Worm (Caenorhabditis elegans) whole organism, young adult: ENCODE results near the gene C45B2.6.
A peak's percentile ranks its signal among the peaks of the same experiment; 100 is the strongest.

ENCODE experiments used
- B0336.3 ChIP-seq: fragments of 200-800 bp; sonication (Bioruptor generic); IDR thresholded peaks from 2 replicates; pipeline ENCODE4 v1.3.6; 2022; ENCODE audit warnings: missing genetic modification characterization, missing compliant biosample characterization
- C17E4.6 ChIP-seq: fragments of 200-800 bp; sonication (Bioruptor generic); IDR thresholded peaks from 2 replicates; pipeline ENCODE4 v1.3.6; 2022; ENCODE audit warnings: missing genetic modification reagents, missing genetic modification characterization, missing compliant biosample characterization
- F22D6.2 ChIP-seq: sonication (generic microtip); optimal IDR thresholded peaks from 2 replicates; lab custom pipeline; 2016; ENCODE audit warnings: mild to moderate bottlenecking, missing genetic modification characterization, missing compliant biosample characterization
- F23B12.7 ChIP-seq: sonication (generic microtip); optimal IDR thresholded peaks from 2 replicates; lab custom pipeline; 2017; ENCODE audit warnings: missing genetic modification characterization, mild to moderate bottlenecking, missing compliant biosample characterization, antibody characterized with exemption, moderate library complexity; ENCODE audit not compliant: insufficient read depth
- F49E8.2 ChIP-seq: sonication (generic microtip); optimal IDR thresholded peaks from 3 replicates; lab custom pipeline; 2017; ENCODE audit warnings: missing genetic modification characterization, mild to moderate bottlenecking, missing compliant biosample characterization, antibody characterized with exemption, moderate library complexity; ENCODE audit not compliant: insufficient read depth
- F57C9.4 ChIP-seq: sonication (generic microtip); optimal IDR thresholded peaks from 2 replicates; lab custom pipeline; 2017; ENCODE audit warnings: mild to moderate bottlenecking, missing genetic modification characterization, missing compliant biosample characterization
- T07F8.4 ChIP-seq: sonication (generic microtip); optimal IDR thresholded peaks from 2 replicates; lab custom pipeline; 2016; ENCODE audit warnings: mild to moderate bottlenecking, missing genetic modification characterization, moderate library complexity, missing compliant biosample characterization
- Y53F4B.3 ChIP-seq: fragments of 200-800 bp; sonication (Bioruptor generic); IDR thresholded peaks from 2 replicates; pipeline ENCODE4 v1.3.6; 2022; ENCODE audit warnings: missing genetic modification reagents, missing genetic modification characterization, missing compliant biosample characterization
- Y53G8AR.9 ChIP-seq: fragments of 200-800 bp; sonication (Bioruptor generic); conservative IDR thresholded peaks from 2 replicates; pipeline ENCODE4 v1.3.6; 2022; ENCODE audit warnings: missing genetic modification reagents, missing genetic modification characterization, missing compliant biosample characterization
- Y56A3A.18 ChIP-seq: fragments of 200-800 bp; sonication (Bioruptor generic); IDR thresholded peaks from 2 replicates; pipeline ENCODE4 v1.3.6; 2022; ENCODE audit warnings: missing genetic modification reagents, missing genetic modification characterization, missing compliant biosample characterization
- Y79H2A.3 ChIP-seq: fragments of 200-800 bp; sonication (Bioruptor generic); conservative IDR thresholded peaks from 2 replicates; pipeline ENCODE4 v1.3.6; 2022; ENCODE audit warnings: missing genetic modification reagents, missing genetic modification characterization, missing compliant biosample characterization
- Y95B8A.8 ChIP-seq: fragments of 200-800 bp; sonication (Bioruptor generic); IDR thresholded peaks from 2 replicates; pipeline ENCODE4 v1.3.6; 2022; ENCODE audit warnings: missing genetic modification reagents, missing genetic modification characterization, missing compliant biosample characterization
- aptf-2 ChIP-seq: fragments of 200-800 bp; sonication (Bioruptor generic); conservative IDR thresholded peaks from 2 replicates; pipeline ENCODE4 v1.3.6; 2022; ENCODE audit warnings: missing genetic modification reagents, missing genetic modification characterization, missing compliant biosample characterization
- aptf-3 ChIP-seq: fragments of 200-800 bp; sonication (Bioruptor generic); IDR thresholded peaks from 2 replicates; pipeline ENCODE4 v1.3.6; 2022; ENCODE audit warnings: missing genetic modification characterization, missing compliant biosample characterization
- atf-7 ChIP-seq: sonication (generic microtip); optimal IDR thresholded peaks from 2 replicates; lab custom pipeline; 2017; ENCODE audit warnings: mild to moderate bottlenecking, missing genetic modification characterization, missing compliant biosample characterization
- attf-5 ChIP-seq: fragments of 200-800 bp; sonication (Bioruptor generic); optimal IDR thresholded peaks from 2 replicates; lab custom pipeline; 2018; ENCODE audit warnings: mild to moderate bottlenecking, missing genetic modification characterization, missing compliant biosample characterization
- attf-6 ChIP-seq: fragments of 200-800 bp; sonication (Bioruptor generic); IDR thresholded peaks from 2 replicates; pipeline ENCODE4 v1.3.6; 2022; ENCODE audit warnings: missing genetic modification reagents, missing genetic modification characterization, missing compliant biosample characterization
- bed-2 ChIP-seq: fragments of 200-800 bp; sonication (Bioruptor generic); IDR thresholded peaks from 2 replicates; pipeline ENCODE4 v1.3.6; 2022; ENCODE audit warnings: missing genetic modification reagents, missing genetic modification characterization, missing compliant biosample characterization
- cebp-2 ChIP-seq: fragments of 200-800 bp; sonication (Bioruptor generic); IDR thresholded peaks from 2 replicates; pipeline ENCODE4 v1.3.6; 2022; ENCODE audit warnings: missing genetic modification characterization, missing compliant biosample characterization
- ceh-91 ChIP-seq: fragments of 200-800 bp; sonication (Bioruptor generic); IDR thresholded peaks from 2 replicates; pipeline ENCODE4 v1.3.6; 2022; ENCODE audit warnings: missing genetic modification reagents, missing genetic modification characterization, missing compliant biosample characterization
- die-1 ChIP-seq: sonication (generic microtip); optimal IDR thresholded peaks from 2 replicates; lab custom pipeline; 2016; ENCODE audit warnings: missing genotype, mild to moderate bottlenecking, missing genetic modification characterization, missing compliant biosample characterization
- dox-1 ChIP-seq: fragments of 200-800 bp; sonication (Bioruptor generic); IDR thresholded peaks from 2 replicates; pipeline ENCODE4 v1.3.6; 2022; ENCODE audit warnings: missing genetic modification reagents, missing genetic modification characterization, missing compliant biosample characterization
- egl-18 ChIP-seq: fragments of 200-800 bp; sonication (Bioruptor generic); IDR thresholded peaks from 2 replicates; pipeline ENCODE4 v1.3.6; 2022; ENCODE audit warnings: missing genetic modification reagents, missing genetic modification characterization, missing compliant biosample characterization
- egl-44 ChIP-seq: fragments of 200-800 bp; sonication (Bioruptor generic); IDR thresholded peaks from 2 replicates; pipeline ENCODE4 v1.3.6; 2022; ENCODE audit warnings: missing genetic modification reagents, missing genetic modification characterization, missing compliant biosample characterization
- hrde-1 ChIP-seq: sonication (generic microtip); optimal IDR thresholded peaks from 2 replicates; lab custom pipeline; 2016; ENCODE audit warnings: missing genetic modification characterization, mild to moderate bottlenecking, missing compliant biosample characterization, moderate library complexity, missing genotype, missing genetic modification reagents, borderline replicate concordance
- let-526 ChIP-seq: fragments of 200-800 bp; sonication (Bioruptor generic); IDR thresholded peaks from 2 replicates; pipeline ENCODE4 v1.3.6; 2022; ENCODE audit warnings: missing genetic modification reagents, missing genetic modification characterization, missing compliant biosample characterization
- let-607 ChIP-seq, 2 experiments: fragments of 200-800 bp in 1 of 2; sonication (Bioruptor generic) in 1 of 2; sonication (generic microtip) in 1 of 2; optimal IDR thresholded peaks; 2 replicates each; lab custom pipeline; 2016 to 2018; ENCODE audit warnings: mild to moderate bottlenecking in 2 of 2, missing compliant biosample characterization in 2 of 2, missing genetic modification characterization in 2 of 2, moderate library complexity in 2 of 2, missing genotype in 1 of 2
- lin-35 ChIP-seq, 3 experiments: fragments of 150-350 bp in 2 of 3; sonication (generic microtip) in 1 of 3; optimal IDR thresholded peaks; 2 replicates each; lab custom pipeline; 2014 to 2018; ENCODE audit warnings: missing biosample characterization in 3 of 3, missing genetic modification characterization in 3 of 3, missing genetic modification reagents in 3 of 3
- lin-40 ChIP-seq: sonication (generic microtip); optimal IDR thresholded peaks from 2 replicates; lab custom pipeline; 2016; ENCODE audit warnings: missing genetic modification characterization, mild to moderate bottlenecking, missing compliant biosample characterization, missing genotype, missing genetic modification reagents
- madf-10 ChIP-seq: sonication (generic microtip); optimal IDR thresholded peaks from 2 replicates; lab custom pipeline; 2016; ENCODE audit warnings: mild to moderate bottlenecking, missing genetic modification characterization, missing compliant biosample characterization
- mcd-1 ChIP-seq: fragments of 200-800 bp; sonication (Bioruptor generic); IDR thresholded peaks from 2 replicates; pipeline ENCODE4 v1.3.6; 2022; ENCODE audit warnings: missing genetic modification reagents, missing genetic modification characterization, missing compliant biosample characterization
- mes-4 ChIP-seq: sonication (generic microtip); optimal IDR thresholded peaks from 2 replicates; lab custom pipeline; 2016; ENCODE audit warnings: missing genotype, missing genetic modification characterization, missing compliant biosample characterization
- nfya-2 ChIP-seq: fragments of 200-800 bp; sonication (Bioruptor generic); IDR thresholded peaks from 2 replicates; pipeline ENCODE4 v1.3.6; 2022; ENCODE audit warnings: missing genetic modification reagents, missing genetic modification characterization, missing compliant biosample characterization
- nhr-179 ChIP-seq: sonication (generic microtip); optimal IDR thresholded peaks from 2 replicates; lab custom pipeline; 2016; ENCODE audit warnings: mild to moderate bottlenecking, missing genetic modification characterization, missing compliant biosample characterization
- nhr-80 ChIP-seq: sonication (generic microtip); optimal IDR thresholded peaks from 2 replicates; lab custom pipeline; 2016; ENCODE audit warnings: missing genetic modification characterization, missing compliant biosample characterization
- rpc-1 ChIP-seq, 2 experiments: fragments of 150-350 bp in 1 of 2; sonication (generic microtip) in 1 of 2; optimal IDR thresholded peaks; 2 replicates each; lab custom pipeline; 2014 to 2018; ENCODE audit warnings: missing biosample characterization in 1 of 2, missing genetic modification characterization in 1 of 2, missing genetic modification reagents in 1 of 2, missing genotype in 1 of 2
- sdz-38 ChIP-seq: sonication (generic microtip); optimal IDR thresholded peaks from 2 replicates; lab custom pipeline; 2016; ENCODE audit warnings: missing genotype, missing genetic modification characterization, missing compliant biosample characterization
- snpc-3.4 ChIP-seq: sonication (generic microtip); optimal IDR thresholded peaks from 2 replicates; lab custom pipeline; 2017; ENCODE audit warnings: missing genetic modification characterization, mild to moderate bottlenecking, missing compliant biosample characterization, antibody characterized with exemption, moderate library complexity, missing genotype, missing genetic modification reagents
- snpc-4 ChIP-seq, 5 experiments: fragments of 150-350 bp in 1 of 5; sonication (generic microtip) in 4 of 5; optimal IDR thresholded peaks; 2 replicates each; lab custom pipeline; 2014 to 2018; ENCODE audit warnings: missing genetic modification characterization in 5 of 5, missing biosample characterization in 3 of 5, antibody characterized with exemption in 2 of 5, mild to moderate bottlenecking in 2 of 5, missing compliant biosample characterization in 2 of 5, missing genotype in 2 of 5, moderate library complexity in 2 of 5, missing genetic modification reagents in 1 of 5
- sptf-2 ChIP-seq: fragments of 200-800 bp; sonication (Bioruptor generic); optimal IDR thresholded peaks from 2 replicates; lab custom pipeline; 2018; ENCODE audit warnings: mild to moderate bottlenecking, missing genetic modification characterization, missing compliant biosample characterization
- tlf-1 ChIP-seq: fragments of 200-800 bp; sonication (Bioruptor generic); optimal IDR thresholded peaks from 2 replicates; lab custom pipeline; 2018; ENCODE audit warnings: mild to moderate bottlenecking, missing genetic modification characterization, missing compliant biosample characterization
- zfh-2 ChIP-seq: fragments of 200-800 bp; sonication (Bioruptor generic); conservative IDR thresholded peaks from 2 replicates; pipeline ENCODE4 v1.3.6; 2022; ENCODE audit warnings: missing genetic modification reagents, missing genetic modification characterization, missing compliant biosample characterization
- ztf-26 ChIP-seq: sonication (generic microtip); optimal IDR thresholded peaks from 2 replicates; lab custom pipeline; 2017; ENCODE audit warnings: missing genetic modification characterization, missing compliant biosample characterization

Gene C45B2.6

DNA sequence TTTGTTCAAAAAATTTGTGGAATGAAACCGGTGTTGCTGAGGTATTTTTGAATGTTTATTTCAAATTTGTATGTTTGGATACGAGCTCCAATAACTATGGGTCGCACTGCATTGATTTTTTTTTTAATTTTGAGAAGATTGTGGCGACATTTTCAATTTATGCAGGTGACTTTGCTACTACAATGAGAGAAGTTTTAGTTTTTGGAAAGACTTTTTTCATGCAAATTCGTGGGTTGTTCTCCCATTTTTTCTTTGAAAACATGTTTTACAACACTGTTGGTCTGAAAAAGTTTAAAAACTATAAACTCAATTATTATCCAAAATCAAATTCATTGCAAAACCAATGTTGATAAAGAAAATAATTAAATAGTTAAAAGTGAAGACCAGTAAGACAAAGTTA is 36.0 kb downstream of the C45B2.6 start:
- TF ChIP-seq T07F8.4 = no peak
- peak; percentile 54 for TF ChIP-seq tlf-1 (GFP tag; lab: Kevin White, UChicago)
- TF ChIP-seq die-1 (tag; lab: Kevin White, UChicago) = peak; percentile 20
- no peak for TF ChIP-seq F23B12.7 (tag; lab: Kevin White, UChicago)
- TF ChIP-seq let-607 (tag; optimal IDR thresholded peaks at IDR 0.05; lab: Kevin White, UChicago) = peak; percentile 7 to 42
- TF ChIP-seq atf-7 (tag; lab: Kevin White, UChicago) = peak; percentile 41
- TF ChIP-seq Y53G8AR.9 (GFP tag; lab: Robert Waterston, UW) = 0 out of 2 replicates have a peak, but pooled peaks have one; percentile 39
- no peak for TF ChIP-seq aptf-3
- TF ChIP-seq Y56A3A.18 (GFP tag; lab: Robert Waterston, UW) = peak; percentile 18; the same call in 1 of the 2 replicates
- peak; percentile 22 for TF ChIP-seq F22D6.2 (tag; lab: Kevin White, UChicago)
- TF ChIP-seq sptf-2 (GFP tag; lab: Kevin White, UChicago) = peak; percentile 12
- TF ChIP-seq B0336.3 (GFP tag; lab: Robert Waterston, UW) = 0 out of 2 replicates have a peak, but pooled peaks have one; percentile 23
- peak; percentile 61 for TF ChIP-seq madf-10 (tag; lab: Kevin White, UChicago)

DNA sequence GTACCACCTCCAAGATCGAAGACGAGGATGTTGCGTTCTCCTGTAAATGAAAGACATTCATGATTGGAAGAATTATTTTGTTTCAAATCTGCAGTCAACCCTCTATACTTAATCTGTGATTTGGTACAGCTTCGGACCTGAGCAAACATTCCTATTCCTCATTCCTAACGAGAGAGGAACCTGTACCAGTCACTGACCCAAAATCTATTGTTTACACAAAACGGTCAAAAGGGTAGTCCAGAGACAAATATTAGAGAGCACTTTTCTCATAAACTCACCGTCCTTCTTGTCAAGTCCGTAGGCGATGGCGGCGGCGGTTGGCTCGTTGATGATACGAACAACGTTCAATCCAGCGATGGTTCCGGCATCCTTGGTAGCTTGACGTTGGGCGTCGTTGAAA is 38.1 kb downstream of the C45B2.6 start:
- TF ChIP-seq rpc-1 (optimal IDR thresholded peaks at IDR 0.05; lab: Kevin White, UChicago) (no peak), rpc-1 (tag; optimal IDR thresholded peaks at IDR 0.05; lab: Kevin White, UChicago) (no peak)

DNA sequence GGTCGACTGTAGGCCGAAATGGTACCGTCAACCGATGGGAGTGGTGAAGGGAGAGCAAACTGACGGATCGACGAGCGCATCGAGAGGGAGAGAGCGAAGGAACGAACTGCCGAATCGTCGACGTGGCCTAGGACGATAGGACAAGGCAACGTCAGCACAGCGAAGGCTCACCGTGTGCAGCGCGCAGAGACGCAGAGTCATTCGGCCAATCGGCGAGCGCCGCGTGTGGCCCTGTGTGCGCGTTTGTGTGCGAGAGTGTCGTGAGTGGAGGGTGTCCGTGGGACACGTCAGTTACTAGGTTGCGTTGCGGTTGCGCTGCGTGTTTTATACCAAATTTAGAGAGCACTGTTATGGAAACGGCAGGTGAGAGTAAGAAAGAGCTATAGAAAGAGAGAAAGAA is 39.3 kb downstream of the C45B2.6 start, which contains the start of gene hsp-3:
Gene hsp-3, minus strand, starts transcription at position 158 of the 400 bp plus-strand sequence.
- TF ChIP-seq bed-2 (peak; percentile 72; the same call in 1 of the 2 replicates), aptf-2 (GFP tag; lab: Robert Waterston, UW) (peak; percentile 35; the same call in 1 of the 2 replicates), mcd-1 (peak; percentile 92), nfya-2 (GFP tag; lab: Robert Waterston, UW) (peak; percentile 99), egl-18 (GFP tag; lab: Robert Waterston, UW) (peak; percentile 82; the same call in 1 of the 2 replicates), C17E4.6 (GFP tag; lab: Robert Waterston, UW) (peak; percentile 70; the same call in 1 of the 2 replicates), ztf-26 (peak; percentile 95), Y95B8A.8 (peak; percentile 85; the same call in 1 of the 2 replicates), lin-35 (GFP tag; optimal IDR thresholded peaks at IDR 0.05; lab: Kevin White, UChicago) (peak in 1 of 3 experiments; percentile 86), F49E8.2 (tag; lab: Kevin White, UChicago) (no peak), hrde-1 (tag; lab: Kevin White, UChicago) (peak; percentile 1), nhr-80 (tag; lab: Kevin White, UChicago) (peak; percentile 100), Y53G8AR.9 (GFP tag; lab: Robert Waterston, UW) (peak; percentile 94), let-526 (GFP tag; lab: Robert Waterston, UW) (peak; percentile 92), zfh-2 (GFP tag; lab: Robert Waterston, UW) (peak; percentile 100), Y79H2A.3 (GFP tag; lab: Robert Waterston, UW) (no peak), T07F8.4 (peak; percentile 36), attf-6 (GFP tag; lab: Robert Waterston, UW) (no peak), snpc-4 (GFP tag; optimal IDR thresholded peaks at IDR 0.05; lab: Kevin White, UChicago) (no peak), snpc-4 (tag; optimal IDR thresholded peaks at IDR 0.05; lab: Kevin White, UChicago) (peak in 3 of 4 experiments; percentile 60 to 82 (median 78)), snpc-3.4 (tag; lab: Kevin White, UChicago) (no peak), egl-44 (GFP tag; lab: Robert Waterston, UW) (peak; percentile 92), mes-4 (no peak), attf-5 (GFP tag; lab: Kevin White, UChicago) (peak; percentile 96), ceh-91 (GFP tag; lab: Robert Waterston, UW) (no peak), Y53F4B.3 (no peak), lin-40 (tag; lab: Kevin White, UChicago) (peak; percentile 96), tlf-1 (GFP tag; lab: Kevin White, UChicago) (peak; percentile 94), dox-1 (peak; percentile 98), nhr-179 (tag; lab: Kevin White, UChicago) (peak; percentile 59), F57C9.4 (peak; percentile 11), sdz-38 (tag; lab: Kevin White, UChicago) (no peak), cebp-2 (GFP tag; lab: Robert Waterston, UW) (no peak)
